Fruit fly (Drosophila melanogaster) whole organism, embryonic: ENCODE measurements around the gene CG6739.

Source experiments
- Awh ChIP-seq: fragments of 200-800 bp; sonication (Bioruptor generic); IDR thresholded peaks from 2 replicates; pipeline ENCODE4, ENCODE4 v1.3.6; 2022; ENCODE audit warnings: missing biosample characterization, missing genetic modification characterization
- CG10366 ChIP-seq: fragments of 200-800 bp; sonication (Bioruptor generic); IDR thresholded peaks from 2 replicates; pipeline ENCODE4 v1.3.6; 2022; ENCODE audit warnings: missing biosample characterization, missing genetic modification characterization
- CG10565 ChIP-seq: fragments of 200-800 bp; sonication (Bioruptor generic); optimal IDR thresholded peaks from 3 replicates; lab custom pipeline; 2016; ENCODE audit warnings: missing biosample characterization, mild to moderate bottlenecking, missing genetic modification characterization
- CG12659 ChIP-seq: fragments of 200-800 bp; sonication (Bioruptor generic); optimal IDR thresholded peaks from 3 replicates; lab custom pipeline; 2017; ENCODE audit warnings: mild to moderate bottlenecking, missing biosample characterization, missing genetic modification reagents, missing genetic modification characterization
- CG12744 ChIP-seq: fragments of 200-800 bp; sonication (Bioruptor generic); optimal IDR thresholded peaks from 2 replicates; lab custom pipeline; 2016; ENCODE audit warnings: missing biosample characterization, missing genetic modification characterization
- CG13424 ChIP-seq: fragments of 200-800 bp; sonication (Bioruptor generic); optimal IDR thresholded peaks from 2 replicates; lab custom pipeline; 2019; ENCODE audit warnings: missing biosample characterization, mild to moderate bottlenecking, missing genetic modification characterization, moderate library complexity
- CG14710 ChIP-seq: fragments of 200-800 bp; sonication (Bioruptor generic); optimal IDR thresholded peaks from 3 replicates; lab custom pipeline; 2019; ENCODE audit warnings: missing biosample characterization, mild to moderate bottlenecking, missing genetic modification characterization, moderate library complexity
- CG15479 ChIP-seq: fragments of 200-800 bp; sonication (Bioruptor generic); optimal IDR thresholded peaks from 3 replicates; lab custom pipeline; 2019; ENCODE audit warnings: missing biosample characterization, mild to moderate bottlenecking, missing genetic modification characterization, moderate library complexity
- CG15696 ChIP-seq: fragments of 200-800 bp; sonication (Bioruptor generic); optimal IDR thresholded peaks from 2 replicates; lab custom pipeline; 2019; ENCODE audit warnings: missing biosample characterization, mild to moderate bottlenecking, missing genetic modification characterization, moderate library complexity
- CG1602 ChIP-seq: fragments of 200-800 bp; sonication (Bioruptor generic); optimal IDR thresholded peaks from 3 replicates; lab custom pipeline; 2016; ENCODE audit warnings: missing biosample characterization, missing genetic modification characterization
- CG1647 ChIP-seq: fragments of 200-800 bp; sonication (Bioruptor generic); optimal IDR thresholded peaks from 3 replicates; lab custom pipeline; 2016; ENCODE audit warnings: missing biosample characterization, missing genetic modification characterization
- CG17568 ChIP-seq: fragments of 200-800 bp; sonication (Bioruptor generic); optimal IDR thresholded peaks from 2 replicates; lab custom pipeline; 2018; ENCODE audit warnings: missing biosample characterization, mild to moderate bottlenecking, missing genetic modification characterization, moderate library complexity
- CG1792 ChIP-seq: fragments of 200-800 bp; sonication (Bioruptor generic); optimal IDR thresholded peaks from 2 replicates; lab custom pipeline; 2016; ENCODE audit warnings: missing biosample characterization, missing genetic modification characterization
- CG1832 ChIP-seq: fragments of 200-800 bp; sonication (Bioruptor generic); optimal IDR thresholded peaks from 2 replicates; lab custom pipeline; 2017; ENCODE audit warnings: missing biosample characterization, mild to moderate bottlenecking, missing genetic modification characterization, inconsistent platforms
- CG18619 ChIP-seq: fragments of 200-800 bp; sonication (Bioruptor generic); optimal IDR thresholded peaks from 3 replicates; lab custom pipeline; 2017; ENCODE audit warnings: missing biosample characterization, mild to moderate bottlenecking, missing genetic modification characterization
- CG32532 ChIP-seq: fragments of 200-800 bp; sonication (Bioruptor generic); IDR thresholded peaks from 2 replicates; pipeline ENCODE4 v1.3.6; 2022; ENCODE audit warnings: missing biosample characterization, missing genetic modification characterization
- CG9817 ChIP-seq: fragments of 200-800 bp; sonication (Bioruptor generic); optimal IDR thresholded peaks from 2 replicates; lab custom pipeline; 2018; ENCODE audit warnings: missing biosample characterization, mild to moderate bottlenecking, missing genetic modification characterization, moderate library complexity
- D19B ChIP-seq: fragments of 200-800 bp; sonication (Bioruptor generic); optimal IDR thresholded peaks from 2 replicates; lab custom pipeline; 2017; ENCODE audit warnings: missing biosample characterization, mild to moderate bottlenecking, missing genetic modification characterization
- Doc3 ChIP-seq: fragments of 200-800 bp; sonication (Bioruptor generic); IDR thresholded peaks from 3 replicates; pipeline ENCODE4 v1.3.6; 2022; ENCODE audit warnings: missing biosample characterization, missing genetic modification characterization; ENCODE audit not compliant: partially characterized antibody
- ERR ChIP-seq: fragments of 200-800 bp; sonication (Bioruptor generic); optimal IDR thresholded peaks from 2 replicates; lab custom pipeline; 2016; ENCODE audit warnings: missing biosample characterization, missing genetic modification characterization
- Ets97D ChIP-seq: fragments of 200-800 bp; sonication (Bioruptor generic); optimal IDR thresholded peaks from 3 replicates; lab custom pipeline; 2016; ENCODE audit warnings: missing biosample characterization, missing genetic modification characterization
- Gug ChIP-seq: fragments of 200-800 bp; sonication (Bioruptor generic); IDR thresholded peaks from 4 replicates; pipeline ENCODE4 v1.3.6; 2022; ENCODE audit warnings: missing biosample characterization, missing genetic modification characterization
- HHEX ChIP-seq: fragments of 200-800 bp; sonication (Bioruptor generic); optimal IDR thresholded peaks from 3 replicates; lab custom pipeline; 2017; ENCODE audit warnings: missing biosample characterization, mild to moderate bottlenecking, missing genetic modification characterization, missing genetic modification reagents
- Hand ChIP-seq: fragments of 200-800 bp; sonication (Bioruptor generic); optimal IDR thresholded peaks from 2 replicates; lab custom pipeline; 2017; ENCODE audit warnings: mild to moderate bottlenecking, missing biosample characterization, missing genetic modification reagents, missing genetic modification characterization
- Hey ChIP-seq: fragments of 200-800 bp; sonication (Bioruptor generic); optimal IDR thresholded peaks from 3 replicates; lab custom pipeline; 2018; ENCODE audit warnings: missing biosample characterization, mild to moderate bottlenecking, missing genetic modification characterization
- Hr3 ChIP-seq: fragments of 200-800 bp; sonication (Bioruptor generic); optimal IDR thresholded peaks from 3 replicates; lab custom pipeline; 2016; ENCODE audit warnings: missing biosample characterization, missing genetic modification characterization
- Lim3 ChIP-seq: fragments of 200-800 bp; sonication (Bioruptor generic); IDR thresholded peaks from 2 replicates; pipeline ENCODE4 v1.3.6; 2022; ENCODE audit warnings: missing biosample characterization, missing genetic modification characterization
- Neu2 ChIP-seq: fragments of 200-800 bp; sonication (Bioruptor generic); optimal IDR thresholded peaks from 3 replicates; lab custom pipeline; 2016; ENCODE audit warnings: missing biosample characterization, missing genetic modification characterization, borderline replicate concordance
- Six4 ChIP-seq: fragments of 200-800 bp; sonication (Bioruptor generic); optimal IDR thresholded peaks from 2 replicates; lab custom pipeline; 2016; ENCODE audit warnings: missing biosample characterization, missing genetic modification characterization
- br ChIP-seq: fragments of >200 bp; optimal IDR thresholded peaks from 2 replicates; lab custom pipeline; 2017
- dysf ChIP-seq: fragments of 200-800 bp; sonication (Bioruptor generic); IDR thresholded peaks from 3 replicates; pipeline ENCODE4 v1.3.6; 2022; ENCODE audit warnings: missing biosample characterization, missing genetic modification characterization
- emc ChIP-seq: fragments of 200-800 bp; sonication (Bioruptor generic); optimal IDR thresholded peaks from 2 replicates; lab custom pipeline; 2016; ENCODE audit warnings: missing biosample characterization, missing genetic modification characterization
- en ChIP-seq: fragments of 200-800 bp; sonication (Bioruptor generic); optimal IDR thresholded peaks from 2 replicates; lab custom pipeline; 2016; ENCODE audit warnings: missing biosample characterization, missing genetic modification characterization
- ewg ChIP-seq: fragments of 200-800 bp; sonication (Bioruptor generic); optimal IDR thresholded peaks from 3 replicates; lab custom pipeline; 2017; ENCODE audit warnings: mild to moderate bottlenecking, missing biosample characterization, missing genetic modification reagents, missing genetic modification characterization
- gce ChIP-seq: fragments of 200-800 bp; sonication (Bioruptor generic); IDR thresholded peaks from 3 replicates; pipeline ENCODE4 v1.3.6; 2022; ENCODE audit warnings: missing biosample characterization, missing genetic modification characterization
- hb ChIP-seq: fragments of 200-800 bp; sonication (Bioruptor generic); IDR thresholded peaks from 3 replicates; pipeline ENCODE4 v1.3.6; 2022; ENCODE audit warnings: missing biosample characterization, missing genetic modification characterization; ENCODE audit not compliant: partially characterized antibody
- ken ChIP-seq: fragments of 200-800 bp; sonication (Bioruptor generic); IDR thresholded peaks from 3 replicates; pipeline ENCODE4 v1.3.6; 2022; ENCODE audit warnings: missing biosample characterization, missing genetic modification characterization
- lab ChIP-seq: fragments of 200-800 bp; sonication (Bioruptor generic); optimal IDR thresholded peaks from 3 replicates; lab custom pipeline; 2017; ENCODE audit warnings: missing biosample characterization, missing genetic modification characterization, mild to moderate bottlenecking, moderate library complexity, missing genetic modification reagents
- lola ChIP-seq, 3 experiments: fragments of >200 bp in 2 of 3; fragments of 200-800 bp in 1 of 3; sonication (Bioruptor generic) in 1 of 3; optimal IDR thresholded peaks; 2 replicates each; lab custom pipeline; 2017 to 2019; ENCODE audit warnings: missing biosample characterization in 3 of 3, missing genetic modification characterization in 3 of 3, mild to moderate bottlenecking in 1 of 3, moderate library complexity in 1 of 3
- odd ChIP-seq: fragments of 200-800 bp; sonication (Bioruptor generic); optimal IDR thresholded peaks from 2 replicates; lab custom pipeline; 2017; ENCODE audit warnings: missing biosample characterization, mild to moderate bottlenecking, missing genetic modification characterization
- rib ChIP-seq: fragments of 200-800 bp; sonication (Bioruptor generic); IDR thresholded peaks from 2 replicates; pipeline ENCODE4 v1.3.6; 2022; ENCODE audit warnings: missing biosample characterization, missing genetic modification characterization
- schlank ChIP-seq: fragments of 200-800 bp; sonication (Bioruptor generic); optimal IDR thresholded peaks from 2 replicates; lab custom pipeline; 2018; ENCODE audit warnings: missing biosample characterization, mild to moderate bottlenecking, missing genetic modification characterization
- shn ChIP-seq: fragments of 200-800 bp; sonication (Bioruptor generic); optimal IDR thresholded peaks from 3 replicates; lab custom pipeline; 2016; ENCODE audit warnings: missing biosample characterization, missing genetic modification characterization
- sima ChIP-seq: fragments of 200-800 bp; sonication (Bioruptor generic); optimal IDR thresholded peaks from 2 replicates; lab custom pipeline; 2016; ENCODE audit warnings: missing biosample characterization, missing genetic modification characterization
- sisA ChIP-seq: fragments of 200-800 bp; sonication (Bioruptor generic); IDR thresholded peaks from 2 replicates; pipeline ENCODE4 v1.3.6; 2022; ENCODE audit warnings: missing biosample characterization, missing genetic modification characterization
- sr ChIP-seq: fragments of 200-800 bp; sonication (Bioruptor generic); IDR thresholded peaks from 3 replicates; pipeline ENCODE4 v1.3.6; 2022; ENCODE audit warnings: missing biosample characterization, missing genetic modification characterization
- sug ChIP-seq: fragments of 200-800 bp; optimal IDR thresholded peaks from 2 replicates; lab custom pipeline; 2019; ENCODE audit warnings: missing biosample characterization, mild to moderate bottlenecking, missing genetic modification characterization, moderate library complexity
- unc-4 ChIP-seq: fragments of 200-800 bp; sonication (Bioruptor generic); IDR thresholded peaks from 2 replicates; pipeline ENCODE4 v1.3.6; 2022; ENCODE audit warnings: missing biosample characterization, missing genetic modification characterization; ENCODE audit not compliant: partially characterized antibody
- wor ChIP-seq: fragments of 200-800 bp; sonication (Bioruptor generic); IDR thresholded peaks from 2 replicates; pipeline ENCODE4 v1.3.6; 2022; ENCODE audit warnings: missing biosample characterization, missing genetic modification characterization
- zfh1 ChIP-seq: fragments of 200-800 bp; sonication (Bioruptor generic); IDR thresholded peaks from 3 replicates; pipeline ENCODE4 v1.3.6; 2022; ENCODE audit warnings: missing biosample characterization, missing genetic modification characterization
- zfh2 ChIP-seq: fragments of 200-800 bp; sonication (Bioruptor generic); optimal IDR thresholded peaks from 2 replicates; lab custom pipeline; 2016; ENCODE audit warnings: missing biosample characterization, missing genetic modification characterization

CG6739 gene

dm6 chr2L:7564856-7565255, 43.3 kb upstream of the CG6739 start (continued):
- peak; percentile 43 for TF ChIP-seq ewg
- no peak for TF ChIP-seq wor (GFP tag; lab: Robert Waterston, UW)
- TF ChIP-seq HHEX (GFP tag; lab: Kevin White, UChicago), result peak; percentile 1
- peak; percentile 52 for TF ChIP-seq Six4 (GFP tag; lab: Kevin White, UChicago)
- peak; percentile 79 for TF ChIP-seq CG10366 (GFP tag; lab: Robert Waterston, UW)
- peak; percentile 57 for TF ChIP-seq Hr3 (GFP tag; lab: Kevin White, UChicago)
- TF ChIP-seq CG17568, result peak; percentile 35
- TF ChIP-seq lola (GFP tag; optimal IDR thresholded peaks at IDR 0.05; lab: Kevin White, UChicago), result peak in 1 of 3 experiments; percentile 80
- TF ChIP-seq shn (GFP tag; lab: Kevin White, UChicago), result peak; percentile 45
- TF ChIP-seq emc, result peak; percentile 47
- peak; percentile 28 for TF ChIP-seq Ets97D
- no peak for TF ChIP-seq Doc3
- no peak for TF ChIP-seq D19B
- peak; percentile 63 for TF ChIP-seq CG15696 (tag; lab: Kevin White, UChicago)
- no peak for TF ChIP-seq sr (GFP tag; lab: Robert Waterston, UW)
- TF ChIP-seq hb (GFP tag; lab: Robert Waterston, UW), result no peak
- peak; percentile 67 for TF ChIP-seq CG1602
- TF ChIP-seq odd (GFP tag; lab: Kevin White, UChicago), result peak; percentile 58
- TF ChIP-seq lab (GFP tag; lab: Kevin White, UChicago), result peak; percentile 76
- TF ChIP-seq unc-4 (GFP tag; lab: Robert Waterston, UW), result no peak
- TF ChIP-seq Hey (tag; lab: Kevin White, UChicago), result no peak
- TF ChIP-seq sug (tag; lab: Kevin White, UChicago), result no peak
- no peak for TF ChIP-seq Lim3 (GFP tag; lab: Robert Waterston, UW)
- TF ChIP-seq sisA, result no peak; the same call in 1 of the 2 replicates
- peak; percentile 64 for TF ChIP-seq CG1792 (GFP tag; lab: Kevin White, UChicago)
- peak; percentile 21 for TF ChIP-seq CG10565
- TF ChIP-seq CG15479 (GFP tag; lab: Kevin White, UChicago), result no peak
- peak; percentile 58; the same call in 1 of the 4 replicates for TF ChIP-seq Gug (GFP tag; lab: Robert Waterston, UW)
- TF ChIP-seq Neu2 (GFP tag; lab: Kevin White, UChicago), result peak; percentile 37
- TF ChIP-seq CG1647, result peak; percentile 73
- peak; percentile 39; the same call in 1 of the 3 replicates for TF ChIP-seq gce
- peak; percentile 89 for TF ChIP-seq zfh1 (GFP tag; lab: Robert Waterston, UW)
- peak; percentile 44 for TF ChIP-seq zfh2 (GFP tag; lab: Kevin White, UChicago)
- peak; percentile 62 for TF ChIP-seq CG14710 (tag; lab: Kevin White, UChicago)
- TF ChIP-seq CG12659, result peak; percentile 34
- TF ChIP-seq dysf, result peak; percentile 74
- TF ChIP-seq sima (GFP tag; lab: Kevin White, UChicago), result peak; percentile 9
- TF ChIP-seq CG13424 (tag; lab: Kevin White, UChicago), result peak; percentile 31
- TF ChIP-seq Hand (GFP tag; lab: Kevin White, UChicago), result peak; percentile 9
- peak; percentile 44 for TF ChIP-seq CG9817
- peak; percentile 79 for TF ChIP-seq Awh (GFP tag; lab: Robert Waterston, UW)
- TF ChIP-seq CG18619 (GFP tag; lab: Kevin White, UChicago), result peak; percentile 52
- TF ChIP-seq en (GFP tag; lab: Kevin White, UChicago), result peak; percentile 67
- TF ChIP-seq CG1832, result no peak
- peak; percentile 73 for TF ChIP-seq CG32532
- TF ChIP-seq rib, result no peak
- TF ChIP-seq ken (GFP tag; lab: Robert Waterston, UW), result peak; percentile 67; the same call in 2 of the 3 replicates
- TF ChIP-seq CG12744 (GFP tag; lab: Kevin White, UChicago), result peak; percentile 43
- TF ChIP-seq br (lab: Kevin White, UChicago), result no peak
- TF ChIP-seq ERR (GFP tag; lab: Kevin White, UChicago), result peak; percentile 51
- no peak for TF ChIP-seq schlank (tag; lab: Kevin White, UChicago)
